Worm (Caenorhabditis elegans) whole organism, L1 larva: Measurements from ENCODE around the gene F46F5.14.
A peak's percentile ranks its signal among the peaks of the same experiment; 100 is the strongest.

Source experiments
- C16A3.4 ChIP-seq: fragments of 150-350 bp; optimal IDR thresholded peaks from 2 replicates; lab custom pipeline; 2014; ENCODE audit warnings: missing biosample characterization, missing genetic modification characterization
- Y116A8C.19 ChIP-seq: sonication (generic microtip); optimal IDR thresholded peaks from 2 replicates; lab custom pipeline; 2016; ENCODE audit warnings: missing compliant biosample characterization, missing genetic modification characterization, borderline replicate concordance
- ama-1 ChIP-seq: fragments of 150-350 bp; optimal IDR thresholded peaks from 2 replicates; lab custom pipeline; 2014
- blmp-1 ChIP-seq: fragments of 150-350 bp; optimal IDR thresholded peaks from 2 replicates; lab custom pipeline; 2014; ENCODE audit warnings: missing biosample characterization, missing genetic modification characterization
- ceh-82 ChIP-seq, 3 experiments: fragments of 150-350 bp in 1 of 3; sonication (generic microtip) in 2 of 3; optimal IDR thresholded peaks; 2 replicates each; lab custom pipeline; 2014 to 2017; ENCODE audit warnings: missing biosample characterization in 3 of 3, missing genetic modification characterization in 3 of 3
- ces-1 ChIP-seq: fragments of 150-350 bp; optimal IDR thresholded peaks from 2 replicates; lab custom pipeline; 2014; ENCODE audit warnings: missing biosample characterization, missing genetic modification reagents, missing genetic modification characterization
- dpl-1 ChIP-seq, 3 experiments: fragments of 150-350 bp in 2 of 3; sonication (generic microtip) in 1 of 3; optimal IDR thresholded peaks; 2 replicates each; lab custom pipeline; 2014 to 2017; ENCODE audit warnings: missing biosample characterization in 3 of 3, missing genetic modification characterization in 3 of 3, missing genetic modification reagents in 3 of 3
- efl-1 ChIP-seq, 4 experiments: fragments of 150-350 bp; optimal IDR thresholded peaks in 3 of 4; peaks in 1 of 4; 1 replicate in 1 of 4; 2 replicates in 3 of 4; lab custom pipeline; 2014; ENCODE audit warnings: missing biosample characterization in 2 of 4, missing genetic modification characterization in 2 of 4, missing genetic modification reagents in 2 of 4
- elt-2 ChIP-seq: sonication (generic microtip); optimal IDR thresholded peaks from 2 replicates; lab custom pipeline; 2016; ENCODE audit warnings: missing genetic modification characterization, mild to moderate bottlenecking, inconsistent platforms, missing compliant biosample characterization, missing genetic modification reagents
- elt-3 ChIP-seq, 6 experiments: fragments of 150-350 bp in 1 of 6; sonication (generic microtip); optimal IDR thresholded peaks; 2 replicates each; lab custom pipeline; 2017 to 2018; ENCODE audit warnings: missing biosample characterization in 6 of 6, missing genetic modification characterization in 6 of 6, inconsistent platforms in 1 of 6
- hpl-2 ChIP-seq: fragments of 150-350 bp; optimal IDR thresholded peaks from 2 replicates; lab custom pipeline; 2014; ENCODE audit warnings: missing biosample characterization, missing genetic modification reagents, missing genetic modification characterization
- lin-13 ChIP-seq: fragments of 150-350 bp; optimal IDR thresholded peaks from 2 replicates; lab custom pipeline; 2014; ENCODE audit warnings: missing biosample characterization, missing genetic modification reagents, missing genetic modification characterization
- lin-14 ChIP-seq: fragments of 200-800 bp; sonication (Bioruptor generic); optimal IDR thresholded peaks from 2 replicates; lab custom pipeline; 2018; ENCODE audit warnings: mild to moderate bottlenecking, missing genetic modification characterization, moderate library complexity, missing compliant biosample characterization
- lin-35 ChIP-seq, 2 experiments: fragments of 150-350 bp; optimal IDR thresholded peaks; 2 replicates each; lab custom pipeline; 2014; ENCODE audit warnings: missing biosample characterization in 2 of 2, missing genetic modification characterization in 2 of 2, missing genetic modification reagents in 2 of 2
- lir-3 ChIP-seq: sonication (generic microtip); optimal IDR thresholded peaks from 2 replicates; lab custom pipeline; 2016; ENCODE audit warnings: mild to moderate bottlenecking, missing genetic modification characterization, moderate library complexity, missing compliant biosample characterization; ENCODE audit not compliant: poor library complexity
- lsy-2 ChIP-seq, 2 experiments: fragments of 150-350 bp; optimal IDR thresholded peaks; 2 replicates each; lab custom pipeline; 2014; ENCODE audit warnings: missing biosample characterization in 2 of 2, missing genetic modification characterization in 2 of 2
- mab-9 ChIP-seq: fragments of 200-800 bp; sonication (Bioruptor generic); IDR thresholded peaks from 2 replicates; pipeline ENCODE4 v1.3.6; 2022; ENCODE audit warnings: missing genetic modification reagents, missing genetic modification characterization, missing compliant biosample characterization
- mdl-1 ChIP-seq, 2 experiments: fragments of 150-350 bp; optimal IDR thresholded peaks; 2 replicates each; lab custom pipeline; 2014 to 2017; ENCODE audit warnings: missing biosample characterization in 2 of 2, missing genetic modification characterization in 2 of 2, inconsistent platforms in 1 of 2
- mef-2 ChIP-seq: fragments of 150-350 bp; optimal IDR thresholded peaks from 2 replicates; lab custom pipeline; 2014; ENCODE audit warnings: missing biosample characterization, missing genetic modification characterization
- mep-1 ChIP-seq: fragments of 150-350 bp; optimal IDR thresholded peaks from 2 replicates; lab custom pipeline; 2014; ENCODE audit warnings: missing biosample characterization, missing genetic modification characterization
- nhr-19 ChIP-seq: fragments of 200-800 bp; sonication (Bioruptor generic); conservative IDR thresholded peaks from 2 replicates; pipeline ENCODE4 v1.3.6; 2022; ENCODE audit warnings: missing genetic modification characterization, missing compliant biosample characterization
- nhr-20 ChIP-seq: sonication (generic microtip); optimal IDR thresholded peaks from 2 replicates; lab custom pipeline; 2016; ENCODE audit warnings: mild to moderate bottlenecking, missing genetic modification characterization, missing compliant biosample characterization
- nhr-47 ChIP-seq: sonication (generic microtip); optimal IDR thresholded peaks from 2 replicates; lab custom pipeline; 2016; ENCODE audit warnings: mild to moderate bottlenecking, missing genetic modification characterization, moderate library complexity, missing compliant biosample characterization
- nhr-71 ChIP-seq: sonication (generic microtip); optimal IDR thresholded peaks from 2 replicates; lab custom pipeline; 2016; ENCODE audit warnings: mild to moderate bottlenecking, missing genetic modification characterization, moderate library complexity, missing compliant biosample characterization
- nhr-85 ChIP-seq: sonication (generic microtip); peaks from one replicate; lab custom pipeline; 2016; ENCODE audit warnings: missing genetic modification characterization, inconsistent platforms, missing compliant biosample characterization
- nhr-90 ChIP-seq: sonication (generic microtip); optimal IDR thresholded peaks from 2 replicates; lab custom pipeline; 2016; ENCODE audit warnings: mild to moderate bottlenecking, missing genetic modification characterization, missing compliant biosample characterization; ENCODE audit not compliant: poor library complexity
- pag-3 ChIP-seq: sonication (generic microtip); optimal IDR thresholded peaks from 2 replicates; lab custom pipeline; 2017; ENCODE audit warnings: missing genetic modification characterization, mild to moderate bottlenecking, missing compliant biosample characterization, antibody characterized with exemption, borderline replicate concordance; ENCODE audit not compliant: insufficient read depth
- rnt-1 ChIP-seq: sonication (generic microtip); optimal IDR thresholded peaks from 2 replicates; lab custom pipeline; 2016; ENCODE audit warnings: mild to moderate bottlenecking, missing genetic modification characterization, moderate library complexity, missing compliant biosample characterization
- skn-1 ChIP-seq: fragments of 150-350 bp; optimal IDR thresholded peaks from 2 replicates; lab custom pipeline; 2014; ENCODE audit warnings: missing biosample characterization, missing genetic modification characterization
- snpc-4 ChIP-seq: fragments of 150-350 bp; optimal IDR thresholded peaks from 2 replicates; lab custom pipeline; 2014; ENCODE audit warnings: missing biosample characterization, missing genetic modification characterization
- snu-23 ChIP-seq: sonication (generic microtip); optimal IDR thresholded peaks from 2 replicates; lab custom pipeline; 2016; ENCODE audit warnings: missing genetic modification characterization, missing compliant biosample characterization
- sox-4 ChIP-seq: sonication (generic microtip); optimal IDR thresholded peaks from 2 replicates; lab custom pipeline; 2016; ENCODE audit warnings: missing genetic modification characterization, missing compliant biosample characterization
- sup-37 ChIP-seq: fragments of 200-800 bp; sonication (Bioruptor generic); optimal IDR thresholded peaks from 2 replicates; lab custom pipeline; 2018; ENCODE audit warnings: mild to moderate bottlenecking, missing genetic modification characterization, missing compliant biosample characterization
- swsn-7 ChIP-seq: sonication (generic microtip); optimal IDR thresholded peaks from 2 replicates; lab custom pipeline; 2016; ENCODE audit warnings: missing genetic modification characterization, missing compliant biosample characterization
- tbx-2 ChIP-seq: sonication (generic microtip); optimal IDR thresholded peaks from 2 replicates; lab custom pipeline; 2016; ENCODE audit warnings: missing genetic modification characterization, missing compliant biosample characterization
- tlp-1 ChIP-seq: fragments of 150-350 bp; optimal IDR thresholded peaks from 2 replicates; lab custom pipeline; 2014; ENCODE audit warnings: missing biosample characterization, missing genetic modification characterization
- unc-62 ChIP-seq: fragments of 150-350 bp; optimal IDR thresholded peaks from 2 replicates; lab custom pipeline; 2014; ENCODE audit warnings: missing biosample characterization, missing genetic modification reagents, missing genetic modification characterization
- ztf-4 ChIP-seq: fragments of 150-350 bp; optimal IDR thresholded peaks from 2 replicates; lab custom pipeline; 2014; ENCODE audit warnings: missing biosample characterization, missing genetic modification characterization

The F46F5.14 gene

DNA sequence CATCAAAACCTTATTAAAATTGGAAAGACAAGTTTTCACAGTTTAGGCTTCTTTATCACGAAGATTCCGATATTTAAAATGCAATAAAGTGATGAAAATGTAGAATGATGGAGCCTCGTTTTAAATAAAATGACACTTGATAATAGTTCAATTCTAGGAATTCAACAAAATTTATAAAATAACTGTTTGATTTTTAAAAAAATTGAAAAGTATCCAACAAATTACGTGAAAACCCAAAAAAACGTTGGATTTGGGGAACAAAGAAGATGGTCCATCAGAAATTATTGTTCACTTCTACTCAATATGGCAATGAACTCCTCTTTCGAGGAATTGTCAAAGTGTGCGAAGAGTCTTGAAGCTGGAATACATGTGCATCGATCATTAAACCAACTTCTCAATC, 44.2 kb downstream of the F46F5.14 start, which contains the start of gene F28A10.4:
Gene F28A10.4 (plus strand): TSS at position 301 of the 400 bp plus-strand sequence.
- no peak for TF ChIP-seq hpl-2 (GFP tag; lab: Kevin White, UChicago)
- peak; percentile 33 for TF ChIP-seq nhr-85 (tag; lab: Kevin White, UChicago)
- no peak for TF ChIP-seq mef-2
- no peak for TF ChIP-seq swsn-7 (tag; lab: Kevin White, UChicago)

DNA sequence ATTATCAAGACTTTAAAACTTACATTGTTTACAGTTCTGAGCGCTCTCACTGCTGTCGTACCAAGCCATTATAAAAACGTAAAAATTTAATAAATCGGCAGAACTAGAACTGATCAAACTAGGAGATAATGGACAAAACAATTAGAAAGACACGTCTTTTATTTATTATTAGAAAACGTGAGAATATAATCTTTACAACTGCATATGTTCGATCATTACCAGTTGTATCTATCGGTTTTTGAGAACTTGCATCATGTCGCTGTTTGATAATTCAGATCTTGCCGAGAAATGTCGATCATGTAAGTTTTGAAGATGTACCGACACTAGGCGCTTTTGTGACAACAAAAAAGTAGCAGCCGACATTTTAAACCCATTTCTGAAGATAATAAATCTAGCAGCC, 45.8 kb downstream of the F46F5.14 start, which contains the start of gene F28A10.7:
Gene F28A10.7 (minus strand): TSS at position 101 of the 400 bp plus-strand sequence.
- TF ChIP-seq ceh-82 (tag; optimal IDR thresholded peaks at IDR 0.05; lab: Kevin White, UChicago) (no peak), sox-4 (tag; lab: Kevin White, UChicago) (no peak), ama-1 (lab: Kevin White, UChicago) (no peak), lin-35 (GFP tag; optimal IDR thresholded peaks at IDR 0.05; lab: Kevin White, UChicago) (no peak)

DNA sequence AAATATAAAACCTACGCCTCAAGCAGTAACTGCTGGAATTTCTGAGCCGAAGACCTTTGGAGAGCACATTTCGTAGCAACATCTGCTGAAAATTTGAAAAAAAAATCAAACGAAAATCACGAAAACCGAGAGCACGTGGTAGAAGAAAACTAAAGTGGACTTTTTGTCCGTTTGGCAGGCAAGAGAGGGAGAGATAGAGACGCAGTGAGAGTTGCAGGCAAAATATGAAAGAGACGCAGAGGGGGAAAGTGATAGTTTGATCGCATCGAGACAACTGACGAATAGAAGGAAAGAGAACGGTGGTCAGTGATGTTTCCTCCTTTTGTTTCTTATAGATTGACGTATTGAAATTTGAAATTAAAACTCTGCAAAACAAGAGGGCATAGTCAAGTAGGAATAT, 48.7 kb downstream of the F46F5.14 start, which contains the start of the genes acdh-9 and F28A10.13:
Gene acdh-9 (minus strand): TSS at position 85 of the 400 bp plus-strand sequence.
Gene F28A10.13 (plus strand): TSS at position 294 of the 400 bp plus-strand sequence.
- peak; percentile 82 for TF ChIP-seq snu-23 (GFP tag; lab: Kevin White, UChicago)
- TF ChIP-seq pag-3 = peak; percentile 40
- TF ChIP-seq nhr-71 = peak; percentile 87
- peak; percentile 51 for TF ChIP-seq nhr-19
- peak; percentile 4 for TF ChIP-seq C16A3.4 (tag; lab: Kevin White, UChicago)
- TF ChIP-seq Y116A8C.19 (tag; lab: Kevin White, UChicago) = no peak
- peak; percentile 16 for TF ChIP-seq nhr-47 (tag; lab: Kevin White, UChicago)
- no peak for TF ChIP-seq skn-1 (tag; lab: Kevin White, UChicago)
- TF ChIP-seq mdl-1 (tag; optimal IDR thresholded peaks at IDR 0.05; lab: Kevin White, UChicago) = peak in 1 of 2 experiments; percentile 91
- TF ChIP-seq elt-3 (tag; optimal IDR thresholded peaks at IDR 0.05; lab: Kevin White, UChicago) = peak in 1 of 6 experiments; percentile 5
- TF ChIP-seq snpc-4 (tag; lab: Kevin White, UChicago) = peak; percentile 1
- TF ChIP-seq ces-1 (GFP tag; lab: Kevin White, UChicago) = no peak
- TF ChIP-seq lin-14 = peak; percentile 84
- peak; percentile 52 to 59 for TF ChIP-seq efl-1 (optimal IDR thresholded peaks at IDR 0.05; lab: Kevin White, UChicago)
- TF ChIP-seq efl-1 (GFP tag; optimal IDR thresholded peaks at IDR 0.05 in 1 of 2; lab: Kevin White, UChicago) = peak in 1 of 2 experiments; percentile 40
- peak; percentile 28 for TF ChIP-seq tbx-2 (tag; lab: Kevin White, UChicago)
- TF ChIP-seq lsy-2 (tag; optimal IDR thresholded peaks at IDR 0.05; lab: Kevin White, UChicago) = peak in 1 of 2 experiments; percentile 51
- TF ChIP-seq nhr-85 (tag; lab: Kevin White, UChicago) = peak; percentile 72
- TF ChIP-seq dpl-1 (GFP tag; optimal IDR thresholded peaks at IDR 0.05; lab: Kevin White, UChicago) = peak; percentile 21 to 35 (median 29)
- peak; percentile 93 for TF ChIP-seq nhr-20 (tag; lab: Kevin White, UChicago)
- peak; percentile 13 to 75 for TF ChIP-seq lin-35 (GFP tag; optimal IDR thresholded peaks at IDR 0.05; lab: Kevin White, UChicago)
- TF ChIP-seq blmp-1 (tag; lab: Kevin White, UChicago) = peak; percentile 59
- peak; percentile 9 for TF ChIP-seq lin-13 (GFP tag; lab: Kevin White, UChicago)
- peak; percentile 13 for TF ChIP-seq ztf-4 (tag; lab: Kevin White, UChicago)
- TF ChIP-seq swsn-7 (tag; lab: Kevin White, UChicago) = peak; percentile 35
- TF ChIP-seq lir-3 (tag; lab: Kevin White, UChicago) = peak; percentile 6
- TF ChIP-seq unc-62 = no peak
- no peak for TF ChIP-seq sup-37 (GFP tag; lab: Kevin White, UChicago)
- peak; percentile 25 for TF ChIP-seq elt-2 (tag; lab: Kevin White, UChicago)
- peak; percentile 75 for TF ChIP-seq rnt-1 (tag; lab: Kevin White, UChicago)
- TF ChIP-seq mep-1 = peak; percentile 53
- TF ChIP-seq mab-9 (GFP tag; lab: Robert Waterston, UW) = no peak
- TF ChIP-seq nhr-90 (tag; lab: Kevin White, UChicago) = peak; percentile 37
- no peak for TF ChIP-seq tlp-1 (tag; lab: Kevin White, UChicago)
- TF ChIP-seq, all 84 proteins: peak for 26
